Fruit fly (Drosophila melanogaster) whole organism, prepupa: Measurements from ENCODE around the gene CG8927.

ENCODE experiments used
- Blimp-1 ChIP-seq: fragments of 200-800 bp; sonication (Bioruptor generic); optimal IDR thresholded peaks from 3 replicates; lab custom pipeline; 2017; ENCODE audit warnings: missing biosample characterization, missing genetic modification characterization, mild to moderate bottlenecking, moderate library complexity, missing genetic modification reagents
- CG10631 ChIP-seq: fragments of 200-800 bp; sonication (Bioruptor generic); optimal IDR thresholded peaks from 2 replicates; lab custom pipeline; 2016; ENCODE audit warnings: missing biosample characterization, missing genetic modification characterization
- CG10669 ChIP-seq: fragments of 200-800 bp; sonication (Bioruptor generic); optimal IDR thresholded peaks from 3 replicates; lab custom pipeline; 2018; ENCODE audit warnings: missing biosample characterization, mild to moderate bottlenecking, missing genetic modification characterization, moderate library complexity
- CG11294 ChIP-seq: fragments of 200-800 bp; sonication (Bioruptor generic); IDR thresholded peaks from 2 replicates; pipeline ENCODE4 v1.3.6; 2022; ENCODE audit warnings: missing biosample characterization, missing genetic modification characterization
- CG11902 ChIP-seq: fragments of 200-800 bp; sonication (Bioruptor generic); optimal IDR thresholded peaks from 3 replicates; lab custom pipeline; 2016; ENCODE audit warnings: missing biosample characterization, missing genetic modification characterization
- CG1621 ChIP-seq: fragments of 200-800 bp; sonication (Bioruptor generic); optimal IDR thresholded peaks from 3 replicates; lab custom pipeline; 2018; ENCODE audit warnings: missing biosample characterization, mild to moderate bottlenecking, missing genetic modification characterization
- CG16779 ChIP-seq: fragments of 200-800 bp; sonication (Bioruptor generic); optimal IDR thresholded peaks from 3 replicates; lab custom pipeline; 2017; ENCODE audit warnings: missing biosample characterization, mild to moderate bottlenecking, missing genetic modification characterization
- CG3032 ChIP-seq: fragments of 200-800 bp; optimal IDR thresholded peaks from 2 replicates; lab custom pipeline; 2019; ENCODE audit warnings: missing biosample characterization, mild to moderate bottlenecking, missing genetic modification characterization, moderate library complexity
- CG31627 ChIP-seq: fragments of 200-800 bp; sonication (Bioruptor generic); optimal IDR thresholded peaks from 3 replicates; lab custom pipeline; 2016; ENCODE audit warnings: missing biosample characterization, missing genetic modification characterization
- CG34406 ChIP-seq: fragments of 200-800 bp; sonication (Bioruptor generic); optimal IDR thresholded peaks from 3 replicates; lab custom pipeline; 2016; ENCODE audit warnings: missing biosample characterization, missing genetic modification characterization
- CG3919 ChIP-seq: fragments of 200-800 bp; sonication (Bioruptor generic); optimal IDR thresholded peaks from 3 replicates; lab custom pipeline; 2016; ENCODE audit warnings: missing biosample characterization, missing genetic modification characterization
- CG4318 ChIP-seq: fragments of 200-800 bp; sonication (Bioruptor generic); optimal IDR thresholded peaks from 3 replicates; lab custom pipeline; 2017; ENCODE audit warnings: missing biosample characterization, mild to moderate bottlenecking, missing genetic modification characterization
- CG6276 ChIP-seq: fragments of 200-800 bp; sonication (Bioruptor generic); optimal IDR thresholded peaks from 2 replicates; lab custom pipeline; 2017; ENCODE audit warnings: missing biosample characterization, mild to moderate bottlenecking, missing genetic modification characterization
- CG6792 ChIP-seq: fragments of 200-800 bp; sonication (Bioruptor generic); optimal IDR thresholded peaks from 3 replicates; lab custom pipeline; 2016; ENCODE audit warnings: missing biosample characterization, missing genetic modification characterization
- CG6808 ChIP-seq: fragments of 200-800 bp; sonication (Bioruptor generic); optimal IDR thresholded peaks from 3 replicates; lab custom pipeline; 2017; ENCODE audit warnings: missing biosample characterization, missing genetic modification characterization, mild to moderate bottlenecking, moderate library complexity, missing genetic modification reagents
- CG7368 ChIP-seq: fragments of 200-800 bp; sonication (Bioruptor generic); optimal IDR thresholded peaks from 3 replicates; lab custom pipeline; 2016; ENCODE audit warnings: missing biosample characterization, missing genetic modification characterization
- CG8319 ChIP-seq: fragments of 200-800 bp; sonication (Bioruptor generic); optimal IDR thresholded peaks from 3 replicates; lab custom pipeline; 2016; ENCODE audit warnings: missing biosample characterization, missing genetic modification characterization
- CG9139 ChIP-seq: fragments of 200-800 bp; sonication (Bioruptor generic); optimal IDR thresholded peaks from 3 replicates; lab custom pipeline; 2017; ENCODE audit warnings: missing biosample characterization, mild to moderate bottlenecking, missing genetic modification characterization
- Eip75B ChIP-seq: fragments of 200-800 bp; sonication (Bioruptor generic); optimal IDR thresholded peaks from 3 replicates; lab custom pipeline; 2016; ENCODE audit warnings: missing biosample characterization, missing genetic modification characterization
- Eip78C ChIP-seq: fragments of 200-800 bp; sonication (Bioruptor generic); peaks from one replicate; lab custom pipeline; 2016; ENCODE audit warnings: missing biosample characterization, missing genetic modification characterization
- Eip93F ChIP-seq: fragments of 200-800 bp; sonication (Bioruptor generic); optimal IDR thresholded peaks from 2 replicates; lab custom pipeline; 2016; ENCODE audit warnings: missing biosample characterization, mild to moderate bottlenecking, missing genetic modification characterization
- Ets21C ChIP-seq: fragments of 200-800 bp; sonication (Bioruptor generic); optimal IDR thresholded peaks from 3 replicates; lab custom pipeline; 2016; ENCODE audit warnings: missing biosample characterization, missing genetic modification characterization
- Ets96B ChIP-seq: fragments of 200-800 bp; optimal IDR thresholded peaks from 2 replicates; lab custom pipeline; 2019; ENCODE audit warnings: missing biosample characterization, mild to moderate bottlenecking, missing genetic modification characterization, moderate library complexity
- Gug ChIP-seq: fragments of 200-800 bp; sonication (Bioruptor generic); IDR thresholded peaks from 2 replicates; pipeline ENCODE4 v1.3.6; 2022; ENCODE audit warnings: missing biosample characterization, missing genetic modification characterization
- Hr39 ChIP-seq: fragments of 200-800 bp; sonication (Bioruptor generic); optimal IDR thresholded peaks from 2 replicates; lab custom pipeline; 2016; ENCODE audit warnings: missing biosample characterization, missing genetic modification characterization
- Lpt ChIP-seq: fragments of 200-800 bp; sonication (Bioruptor generic); optimal IDR thresholded peaks from 3 replicates; lab custom pipeline; 2016; ENCODE audit warnings: missing biosample characterization, missing genetic modification characterization
- Met ChIP-seq: fragments of 200-800 bp; sonication (Bioruptor generic); optimal IDR thresholded peaks from 3 replicates; lab custom pipeline; 2016; ENCODE audit warnings: missing biosample characterization, missing genetic modification characterization
- Smox ChIP-seq: fragments of 200-800 bp; sonication (Bioruptor generic); optimal IDR thresholded peaks from 3 replicates; lab custom pipeline; 2016; ENCODE audit warnings: missing biosample characterization, missing genetic modification characterization
- Sox102F ChIP-seq: fragments of 200-800 bp; sonication (Bioruptor generic); optimal IDR thresholded peaks from 2 replicates; lab custom pipeline; 2016; ENCODE audit warnings: missing biosample characterization, mild to moderate bottlenecking, missing genetic modification characterization
- Sox14 ChIP-seq: fragments of 200-800 bp; sonication (Bioruptor generic); optimal IDR thresholded peaks from 3 replicates; lab custom pipeline; 2016; ENCODE audit warnings: missing biosample characterization, missing genetic modification characterization
- achi ChIP-seq: fragments of 200-800 bp; sonication (Bioruptor generic); optimal IDR thresholded peaks from 3 replicates; lab custom pipeline; 2016; ENCODE audit warnings: missing biosample characterization, missing genetic modification characterization
- acj6 ChIP-seq: fragments of 200-800 bp; sonication (Bioruptor generic); optimal IDR thresholded peaks from 3 replicates; lab custom pipeline; 2016; ENCODE audit warnings: missing biosample characterization, missing genetic modification characterization
- cyc ChIP-seq: fragments of 200-800 bp; sonication (Bioruptor generic); optimal IDR thresholded peaks from 3 replicates; lab custom pipeline; 2016; ENCODE audit warnings: missing biosample characterization, missing genetic modification characterization
- dsx ChIP-seq: fragments of 200-800 bp; optimal IDR thresholded peaks from 3 replicates; lab custom pipeline; 2019; ENCODE audit warnings: missing biosample characterization, mild to moderate bottlenecking, missing genetic modification characterization, moderate library complexity; ENCODE audit not compliant: poor library complexity, severe bottlenecking
- esn ChIP-seq: fragments of 200-800 bp; sonication (Bioruptor generic); optimal IDR thresholded peaks from 2 replicates; lab custom pipeline; 2016; ENCODE audit warnings: missing biosample characterization, mild to moderate bottlenecking, missing genetic modification characterization, moderate library complexity
- fd59A ChIP-seq: fragments of 200-800 bp; sonication (Bioruptor generic); optimal IDR thresholded peaks from 2 replicates; lab custom pipeline; 2017; ENCODE audit warnings: missing biosample characterization, mild to moderate bottlenecking, missing genetic modification characterization, missing genetic modification reagents
- fd85E ChIP-seq: fragments of 200-800 bp; sonication (Bioruptor generic); optimal IDR thresholded peaks from 3 replicates; lab custom pipeline; 2016; ENCODE audit warnings: missing biosample characterization, missing genetic modification characterization
- fkh ChIP-seq: fragments of 200-800 bp; sonication (Bioruptor generic); optimal IDR thresholded peaks from 3 replicates; lab custom pipeline; 2017; ENCODE audit warnings: missing biosample characterization, mild to moderate bottlenecking, missing genetic modification characterization, moderate library complexity
- net ChIP-seq: fragments of 200-800 bp; sonication (Bioruptor generic); optimal IDR thresholded peaks from 3 replicates; lab custom pipeline; 2016; ENCODE audit warnings: missing biosample characterization, missing genetic modification characterization
- pdm3 ChIP-seq: fragments of 200-800 bp; sonication (Bioruptor generic); optimal IDR thresholded peaks from 3 replicates; lab custom pipeline; 2016; ENCODE audit warnings: missing biosample characterization, missing genetic modification characterization
- salr ChIP-seq, 2 experiments: fragments of 200-800 bp; sonication (Bioruptor generic); optimal IDR thresholded peaks; 3 replicates each; lab custom pipeline; 2016 to 2018; ENCODE audit warnings: missing biosample characterization in 2 of 2, missing genetic modification characterization in 2 of 2, mild to moderate bottlenecking in 1 of 2
- ss ChIP-seq, 2 experiments: fragments of 200-800 bp; sonication (Bioruptor generic); optimal IDR thresholded peaks; 2 replicates in 1 of 2; 3 replicates in 1 of 2; lab custom pipeline; 2017 to 2018; ENCODE audit warnings: mild to moderate bottlenecking in 2 of 2, missing biosample characterization in 2 of 2, missing genetic modification characterization in 2 of 2, moderate library complexity in 1 of 2
- svp ChIP-seq: fragments of 200-800 bp; sonication (Bioruptor generic); peaks from one replicate; lab custom pipeline; 2016; ENCODE audit warnings: missing biosample characterization, missing genetic modification characterization
- topi ChIP-seq: fragments of 200-800 bp; sonication (Bioruptor generic); optimal IDR thresholded peaks from 3 replicates; lab custom pipeline; 2016; ENCODE audit warnings: missing biosample characterization, missing genetic modification characterization
- vri ChIP-seq: fragments of 200-800 bp; sonication (Bioruptor generic); optimal IDR thresholded peaks from 3 replicates; lab custom pipeline; 2016; ENCODE audit warnings: missing biosample characterization, mild to moderate bottlenecking, missing genetic modification characterization

Gene CG8927

dm6 chr3R:16227074-16227473 is 46.3 kb downstream of the CG8927 start:
- TF ChIP-seq Sox14 (peak; percentile 79), CG31627 (GFP tag; lab: Kevin White, UChicago) (no peak), CG16779 (tag; lab: Kevin White, UChicago) (peak; percentile 6), svp (GFP tag; lab: Kevin White, UChicago) (peak; percentile 69), Blimp-1 (peak; percentile 25), Eip93F (GFP tag; lab: Kevin White, UChicago) (peak; percentile 10), CG1621 (tag; lab: Kevin White, UChicago) (no peak), CG6276 (GFP tag; lab: Kevin White, UChicago) (peak; percentile 3), Met (no peak), Eip75B (GFP tag; lab: Kevin White, UChicago) (peak; percentile 18), Eip78C (peak; percentile 51), Ets96B (tag; lab: Kevin White, UChicago) (peak; percentile 17), Lpt (GFP tag; lab: Kevin White, UChicago) (peak; percentile 30), ss (GFP tag; optimal IDR thresholded peaks at IDR 0.05; lab: Kevin White, UChicago) (peak; percentile 32 to 96), net (GFP tag; lab: Kevin White, UChicago) (no peak), acj6 (GFP tag; lab: Kevin White, UChicago) (no peak), Gug (GFP tag; lab: Robert Waterston, UW) (no peak)
- TF ChIP-seq, all 60 proteins: peak for 11

dm6 chr3R:16228719-16229704 is 48.2 kb downstream of the CG8927 start:
- peak; percentile 83 for TF ChIP-seq dsx (GFP tag; lab: Kevin White, UChicago)
- peak; percentile 40 for TF ChIP-seq Ets96B (tag; lab: Kevin White, UChicago)
- TF ChIP-seq CG11902: no peak
- TF ChIP-seq fd59A (GFP tag; lab: Kevin White, UChicago): no peak
- TF ChIP-seq Blimp-1: peak; percentile 19
- TF ChIP-seq CG6808 (GFP tag; lab: Kevin White, UChicago): peak; percentile 68
- no peak for TF ChIP-seq Hr39
- TF ChIP-seq CG16779 (tag; lab: Kevin White, UChicago): no peak
- peak; percentile 44 for TF ChIP-seq Eip93F (GFP tag; lab: Kevin White, UChicago)
- TF ChIP-seq acj6 (GFP tag; lab: Kevin White, UChicago): no peak
- TF ChIP-seq ss (GFP tag; optimal IDR thresholded peaks at IDR 0.05; lab: Kevin White, UChicago): peak; percentile 63 to 78
- TF ChIP-seq vri (GFP tag; lab: Kevin White, UChicago): peak; percentile 57
- no peak for TF ChIP-seq CG6792
- TF ChIP-seq CG10631 (GFP tag; lab: Kevin White, UChicago): no peak
- peak; percentile 30 for TF ChIP-seq CG1621 (tag; lab: Kevin White, UChicago)
- TF ChIP-seq CG11294 (GFP tag; lab: Robert Waterston, UW): no peak
- no peak for TF ChIP-seq CG10669 (GFP tag; lab: Kevin White, UChicago)
- TF ChIP-seq Lpt (GFP tag; lab: Kevin White, UChicago): peak; percentile 30
- no peak for TF ChIP-seq salr (GFP tag; optimal IDR thresholded peaks at IDR 0.05; lab: Kevin White, UChicago)
- TF ChIP-seq CG34406: no peak
- no peak for TF ChIP-seq Ets21C (GFP tag; lab: Kevin White, UChicago)
- peak; percentile 74 for TF ChIP-seq fkh (GFP tag; lab: Kevin White, UChicago)
- TF ChIP-seq topi (GFP tag; lab: Kevin White, UChicago): no peak
- TF ChIP-seq Sox14: peak; percentile 17
- no peak for TF ChIP-seq achi (GFP tag; lab: Kevin White, UChicago)
- peak; percentile 5 for TF ChIP-seq net (GFP tag; lab: Kevin White, UChicago)
- TF ChIP-seq CG3919 (GFP tag; lab: Kevin White, UChicago): no peak
- peak; percentile 27 for TF ChIP-seq CG3032 (tag; lab: Kevin White, UChicago)
- TF ChIP-seq Smox (GFP tag; lab: Kevin White, UChicago): no peak
- TF ChIP-seq cyc (GFP tag; lab: Kevin White, UChicago): no peak
- TF ChIP-seq CG8319 (GFP tag; lab: Kevin White, UChicago): no peak
- peak; percentile 74 for TF ChIP-seq CG9139 (GFP tag; lab: Kevin White, UChicago)
- TF ChIP-seq Met: peak; percentile 32
- TF ChIP-seq Eip78C: peak; percentile 71
- peak; percentile 43 for TF ChIP-seq CG6276 (GFP tag; lab: Kevin White, UChicago)
- TF ChIP-seq esn (GFP tag; lab: Kevin White, UChicago): no peak
- no peak for TF ChIP-seq CG4318 (GFP tag; lab: Kevin White, UChicago)
- TF ChIP-seq fd85E (GFP tag; lab: Kevin White, UChicago): no peak
- TF ChIP-seq pdm3: no peak
- TF ChIP-seq Sox102F (GFP tag; lab: Kevin White, UChicago): peak; percentile 50
- TF ChIP-seq CG7368 (GFP tag; lab: Kevin White, UChicago): no peak
